Fruit fly (Drosophila melanogaster): ENCODE measurements around the gene AstA-R1.
A peak's percentile ranks its signal among the peaks of the same experiment; 100 is the strongest.

AstA-R1 gene

DNA sequence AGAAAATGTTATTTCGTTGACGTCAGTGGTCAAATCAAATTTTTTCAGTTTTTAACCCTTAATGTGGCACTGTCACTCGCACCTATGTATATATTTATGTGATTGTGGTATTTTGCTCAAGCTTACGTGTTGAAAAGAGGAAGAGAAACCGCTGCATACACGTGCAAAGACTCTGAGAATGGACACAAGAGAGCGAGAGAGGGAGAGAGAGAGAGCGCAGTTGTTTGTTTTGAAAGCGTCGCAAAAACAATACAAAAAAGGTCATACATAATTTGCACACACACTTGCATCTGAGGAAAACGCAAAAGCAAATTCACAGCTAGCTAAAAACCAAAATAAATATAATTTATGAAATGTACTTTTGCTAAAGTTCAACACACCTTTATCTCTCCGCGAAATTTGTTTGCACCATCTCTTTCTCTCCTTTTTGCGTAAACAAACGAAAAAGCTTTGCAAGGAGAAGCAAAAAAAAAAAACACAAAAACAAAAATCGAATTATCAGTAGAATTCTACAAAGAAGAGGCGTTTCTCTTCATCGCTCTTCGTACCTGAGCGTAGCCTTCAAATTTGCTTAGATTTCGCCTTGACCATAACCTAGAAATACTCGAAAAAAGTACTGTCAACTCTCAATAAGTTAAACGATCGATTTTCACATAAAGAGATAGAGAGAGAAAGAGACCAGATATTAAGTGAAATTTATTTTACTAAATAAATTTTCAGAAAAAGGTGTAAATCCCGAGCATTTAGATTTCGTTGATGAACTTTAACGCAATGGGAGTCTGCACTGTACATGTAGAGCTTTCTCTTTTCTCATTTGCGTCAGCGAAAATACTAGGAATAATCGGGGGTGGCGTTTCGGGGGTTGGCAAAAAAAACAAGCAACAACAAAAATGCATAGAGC, 98.0 kb downstream of the AstA-R1 start (continued):
- peak; percentile 23 for TF ChIP-seq Sox102F (GFP tag; optimal IDR thresholded peaks at IDR 0.05)
- TF ChIP-seq CG8119 (GFP tag; IDR thresholded peaks at IDR 0.05), result peak; percentile 63
- no peak for TF ChIP-seq spab (GFP tag; optimal IDR thresholded peaks at IDR 0.05)
- peak; percentile 73 to 81 for TF ChIP-seq ss (GFP tag; optimal IDR thresholded peaks at IDR 0.05)

DNA sequence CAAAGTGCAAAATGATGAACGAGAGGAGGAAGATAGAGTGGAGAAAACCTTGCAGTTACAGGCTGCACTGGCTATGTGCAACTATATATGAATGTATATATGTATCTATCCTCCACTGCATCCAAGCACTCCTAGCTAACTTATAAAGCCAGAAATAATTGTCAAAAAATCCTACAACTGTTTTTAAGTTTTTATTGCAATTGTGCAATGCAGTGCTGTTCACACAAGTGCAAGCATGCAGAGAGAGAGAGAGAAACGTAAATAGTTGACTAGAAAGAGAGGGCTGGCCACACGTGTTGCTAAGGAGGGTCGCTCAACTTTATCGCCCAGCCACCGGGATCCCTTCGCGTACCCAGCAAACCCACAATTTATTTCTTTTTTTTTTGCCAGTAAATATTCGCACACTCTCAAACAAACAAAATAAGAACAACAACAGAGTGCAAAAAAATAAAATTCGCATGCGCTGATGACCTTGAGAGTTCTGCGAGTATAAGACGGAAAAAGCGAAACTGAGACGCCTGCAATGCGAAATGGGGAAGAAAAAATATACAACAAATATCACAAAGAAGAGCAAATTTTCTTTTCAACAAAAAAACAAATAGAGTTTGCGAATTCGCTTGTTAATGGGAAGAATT, 99.5 kb downstream of the AstA-R1 start:
- TF ChIP-seq CG15336 (GFP tag; IDR thresholded peaks at IDR 0.05), result peak; percentile 84
- peak; percentile 45 for TF ChIP-seq Smox (GFP tag; optimal IDR thresholded peaks at IDR 0.05)
- peak; percentile 79 for TF ChIP-seq acj6 (GFP tag; optimal IDR thresholded peaks at IDR 0.05)
- peak; percentile 73 for TF ChIP-seq CG7368 (GFP tag; optimal IDR thresholded peaks at IDR 0.05)
- TF ChIP-seq Hr38 (GFP tag; optimal IDR thresholded peaks at IDR 0.05), result no peak
- no peak for TF ChIP-seq Blimp-1 (GFP tag; optimal IDR thresholded peaks at IDR 0.05)
- peak; percentile 63 for TF ChIP-seq topi (GFP tag; optimal IDR thresholded peaks at IDR 0.05)
- peak; percentile 60 for TF ChIP-seq CG16779 (tag; optimal IDR thresholded peaks at IDR 0.05)
- TF ChIP-seq Eip75B (GFP tag; optimal IDR thresholded peaks at IDR 0.05), result peak; percentile 76
- TF ChIP-seq fkh (GFP tag; optimal IDR thresholded peaks at IDR 0.05), result no peak
- TF ChIP-seq Gug (GFP tag; IDR thresholded peaks at IDR 0.05), result peak; percentile 84
- peak; percentile 80 for TF ChIP-seq CG6808 (GFP tag; optimal IDR thresholded peaks at IDR 0.05)
- TF ChIP-seq CG34406 (GFP tag; optimal IDR thresholded peaks at IDR 0.05), result peak; percentile 53
- TF ChIP-seq spab (GFP tag; optimal IDR thresholded peaks at IDR 0.05), result peak; percentile 73
- peak; percentile 74 to 76 for TF ChIP-seq ss (GFP tag; optimal IDR thresholded peaks at IDR 0.05)
- TF ChIP-seq esn (GFP tag; optimal IDR thresholded peaks at IDR 0.05), result peak; percentile 55
- peak; percentile 71 for TF ChIP-seq CG8632 (GFP tag; optimal IDR thresholded peaks at IDR 0.05)
- peak; percentile 73 for TF ChIP-seq Lpt (GFP tag; optimal IDR thresholded peaks at IDR 0.05)
- TF ChIP-seq achi (GFP tag; optimal IDR thresholded peaks at IDR 0.05), result peak; percentile 73
- TF ChIP-seq dsx (GFP tag; optimal IDR thresholded peaks at IDR 0.05; ENCODE audit: poor library complexity, severe bottlenecking), result peak; percentile 70
- TF ChIP-seq CG10631 (GFP tag; optimal IDR thresholded peaks at IDR 0.05), result peak; percentile 74
- peak; percentile 67 for TF ChIP-seq CG6792 (GFP tag; optimal IDR thresholded peaks at IDR 0.05)
- TF ChIP-seq fd59A (GFP tag; optimal IDR thresholded peaks at IDR 0.05), result peak; percentile 72
- peak; percentile 75 for TF ChIP-seq CG1621 (tag; optimal IDR thresholded peaks at IDR 0.05)
- TF ChIP-seq vri (GFP tag; optimal IDR thresholded peaks at IDR 0.05), result peak; percentile 76
- TF ChIP-seq CG6163 (GFP tag; IDR thresholded peaks at IDR 0.05), result peak; percentile 92
- TF ChIP-seq CG11902 (GFP tag; optimal IDR thresholded peaks at IDR 0.05), result peak; percentile 40
- TF ChIP-seq CG8319 (GFP tag; optimal IDR thresholded peaks at IDR 0.05), result peak; percentile 50
- peak; percentile 84 for TF ChIP-seq pdm3 (GFP tag; optimal IDR thresholded peaks at IDR 0.05)
- peak; percentile 75 for TF ChIP-seq OdsH (GFP tag; optimal IDR thresholded peaks at IDR 0.05)
- no peak for TF ChIP-seq Eip93F (GFP tag; optimal IDR thresholded peaks at IDR 0.05)
- TF ChIP-seq Hr39 (GFP tag; optimal IDR thresholded peaks at IDR 0.05), result peak; percentile 55
- TF ChIP-seq CG8119 (GFP tag; IDR thresholded peaks at IDR 0.05), result peak; percentile 85
- peak; percentile 53 for TF ChIP-seq dac (GFP tag; optimal IDR thresholded peaks at IDR 0.05)
- peak; percentile 50 for TF ChIP-seq CG3032 (tag; optimal IDR thresholded peaks at IDR 0.05)
- TF ChIP-seq CG6854 (GFP tag; optimal IDR thresholded peaks at IDR 0.05), result no peak
- peak; percentile 52 for TF ChIP-seq Met (GFP tag; optimal IDR thresholded peaks at IDR 0.05)
- peak; percentile 72 for TF ChIP-seq CG11294 (GFP tag; IDR thresholded peaks at IDR 0.05)
- TF ChIP-seq CG9139 (GFP tag; optimal IDR thresholded peaks at IDR 0.05), result peak; percentile 55
- peak; percentile 82 for TF ChIP-seq CG3919 (GFP tag; optimal IDR thresholded peaks at IDR 0.05)
- peak; percentile 79 for TF ChIP-seq CG32006 (GFP tag; optimal IDR thresholded peaks at IDR 0.05)
- peak; percentile 61 for TF ChIP-seq CG11762 (GFP tag; optimal IDR thresholded peaks at IDR 0.05; ENCODE audit: insufficient read depth)
- TF ChIP-seq net (GFP tag; optimal IDR thresholded peaks at IDR 0.05), result peak; percentile 75
- TF ChIP-seq CG4318 (GFP tag; optimal IDR thresholded peaks at IDR 0.05), result peak; percentile 60
- TF ChIP-seq svp (GFP tag), result peak; percentile 85

All from whole organism, prepupa.